Worm (Caenorhabditis elegans): ENCODE measurements around the gene nspe-8.

ce11 chrII:12665019-12665418, 43.3 kb upstream of the nspe-8 start:
- no peak for TF ChIP-seq nhr-10 (tag; optimal IDR thresholded peaks at IDR 0.05)
- no peak for TF ChIP-seq ces-1 (GFP tag; optimal IDR thresholded peaks at IDR 0.05)
- no peak for TF ChIP-seq lsy-2 (tag; optimal IDR thresholded peaks at IDR 0.05)
- no peak for TF ChIP-seq unc-62 (GFP tag; optimal IDR thresholded peaks at IDR 0.05 in 1 of 2)
- no peak for TF ChIP-seq unc-62 (tag; optimal IDR thresholded peaks at IDR 0.05)
- TF ChIP-seq unc-130 (GFP tag; optimal IDR thresholded peaks at IDR 0.05): no peak
- no peak for TF ChIP-seq nhr-76 (tag; optimal IDR thresholded peaks at IDR 0.05)
- no peak for TF ChIP-seq hlh-30 (tag; optimal IDR thresholded peaks at IDR 0.05; ENCODE audit: insufficient read depth)
- TF ChIP-seq ztf-11 (tag; optimal IDR thresholded peaks at IDR 0.05): no peak
- TF ChIP-seq dmd-6 (GFP tag; IDR thresholded peaks at IDR 0.05): no peak
- TF ChIP-seq nhr-6 (tag; optimal IDR thresholded peaks at IDR 0.05): no peak
- TF ChIP-seq fos-1 (tag; optimal IDR thresholded peaks at IDR 0.05): no peak
